Worm (Caenorhabditis elegans) whole organism, young adult: Measurements from ENCODE around the gene C08E8.9.

Source experiments
- B0261.1 ChIP-seq: sonication (generic microtip); optimal IDR thresholded peaks from 2 replicates; lab custom pipeline; 2016; ENCODE audit warnings: mild to moderate bottlenecking, missing genetic modification characterization, moderate library complexity, missing compliant biosample characterization
- K11D2.4 ChIP-seq: fragments of 200-800 bp; sonication (Bioruptor generic); IDR thresholded peaks from 2 replicates; pipeline ENCODE4 v1.3.6; 2022; ENCODE audit warnings: missing genetic modification reagents, missing genetic modification characterization, missing compliant biosample characterization
- Y95B8A.8 ChIP-seq: fragments of 200-800 bp; sonication (Bioruptor generic); IDR thresholded peaks from 2 replicates; pipeline ENCODE4 v1.3.6; 2022; ENCODE audit warnings: missing genetic modification reagents, missing genetic modification characterization, missing compliant biosample characterization
- ama-1 ChIP-seq, 3 experiments: fragments of 150-350 bp in 1 of 3; sonication (generic microtip) in 2 of 3; optimal IDR thresholded peaks; 2 replicates each; lab custom pipeline; 2014 to 2018; ENCODE audit warnings: missing biosample characterization in 2 of 3, missing genetic modification characterization in 2 of 3, missing genetic modification reagents in 2 of 3
- attf-6 ChIP-seq: fragments of 200-800 bp; sonication (Bioruptor generic); IDR thresholded peaks from 2 replicates; pipeline ENCODE4 v1.3.6; 2022; ENCODE audit warnings: missing genetic modification reagents, missing genetic modification characterization, missing compliant biosample characterization
- chd-7 ChIP-seq: sonication (generic microtip); optimal IDR thresholded peaks from 2 replicates; lab custom pipeline; 2016; ENCODE audit warnings: mild to moderate bottlenecking, missing genetic modification characterization, moderate library complexity, missing compliant biosample characterization
- egl-44 ChIP-seq: fragments of 200-800 bp; sonication (Bioruptor generic); IDR thresholded peaks from 2 replicates; pipeline ENCODE4 v1.3.6; 2022; ENCODE audit warnings: missing genetic modification reagents, missing genetic modification characterization, missing compliant biosample characterization
- madf-6 ChIP-seq: fragments of 200-800 bp; sonication (Bioruptor generic); IDR thresholded peaks from 2 replicates; pipeline ENCODE4 v1.3.6; 2022; ENCODE audit warnings: missing genetic modification reagents, missing genetic modification characterization, missing compliant biosample characterization
- nfyb-1 ChIP-seq: fragments of 200-800 bp; sonication (Bioruptor generic); IDR thresholded peaks from 2 replicates; pipeline ENCODE4 v1.3.6; 2022; ENCODE audit warnings: missing genetic modification reagents, missing genetic modification characterization, missing compliant biosample characterization
- snpc-4 ChIP-seq, 5 experiments: fragments of 150-350 bp in 1 of 5; sonication (generic microtip) in 4 of 5; optimal IDR thresholded peaks; 2 replicates each; lab custom pipeline; 2014 to 2018; ENCODE audit warnings: missing genetic modification characterization in 5 of 5, missing biosample characterization in 3 of 5, antibody characterized with exemption in 2 of 5, mild to moderate bottlenecking in 2 of 5, missing compliant biosample characterization in 2 of 5, missing genotype in 2 of 5, moderate library complexity in 2 of 5, missing genetic modification reagents in 1 of 5

ce11 chrV:18323231-18323630, 41.4 kb upstream of the C08E8.9 start, which contains the start of gene B0462.5:
- TF ChIP-seq Y95B8A.8 (GFP tag; lab: Robert Waterston, UW) (no peak), attf-6 (GFP tag; lab: Robert Waterston, UW) (no peak), ama-1 (optimal IDR thresholded peaks at IDR 0.05; lab: Kevin White, UChicago) (no peak), ama-1 (GFP tag; optimal IDR thresholded peaks at IDR 0.05; lab: Kevin White, UChicago) (no peak), chd-7 (tag; lab: Kevin White, UChicago) (no peak), egl-44 (GFP tag; lab: Robert Waterston, UW) (no peak), B0261.1 (tag; lab: Kevin White, UChicago) (no peak), snpc-4 (GFP tag; optimal IDR thresholded peaks at IDR 0.05; lab: Kevin White, UChicago) (no peak), snpc-4 (tag; optimal IDR thresholded peaks at IDR 0.05; lab: Kevin White, UChicago) (no peak), madf-6 (GFP tag; lab: Robert Waterston, UW) (no peak), K11D2.4 (GFP tag; lab: Robert Waterston, UW) (no peak), nfyb-1 (GFP tag; lab: Robert Waterston, UW) (no peak)
